Fruit fly (Drosophila melanogaster) whole organism, embryonic: Measurements from ENCODE around the gene Rpt6.
A peak's percentile ranks its signal among the peaks of the same experiment; 100 is the strongest.

ENCODE experiments used
- B-H1 ChIP-seq: fragments of 200-800 bp; sonication (Bioruptor generic); IDR thresholded peaks from 3 replicates; pipeline ENCODE4 v1.3.6; 2022; ENCODE audit warnings: missing biosample characterization, missing genetic modification characterization
- BtbVII ChIP-seq: fragments of 200-800 bp; sonication (Bioruptor generic); optimal IDR thresholded peaks from 3 replicates; lab custom pipeline; 2017; ENCODE audit warnings: missing biosample characterization, mild to moderate bottlenecking, missing genetic modification characterization
- C15 ChIP-seq: fragments of 200-800 bp; sonication (Bioruptor generic); IDR thresholded peaks from 3 replicates; pipeline ENCODE4 v1.3.6; 2022; ENCODE audit warnings: missing biosample characterization, missing genetic modification characterization
- CG10267 ChIP-seq: fragments of 200-800 bp; sonication (Bioruptor generic); optimal IDR thresholded peaks from 2 replicates; lab custom pipeline; 2018; ENCODE audit warnings: missing biosample characterization, mild to moderate bottlenecking, missing genetic modification characterization, moderate library complexity
- CG10431 ChIP-seq: fragments of 200-800 bp; sonication (Bioruptor generic); optimal IDR thresholded peaks from 3 replicates; lab custom pipeline; 2018; ENCODE audit warnings: missing biosample characterization, mild to moderate bottlenecking, missing genetic modification characterization
- CG11093 ChIP-seq: fragments of 200-800 bp; sonication (Bioruptor generic); IDR thresholded peaks from 3 replicates; pipeline ENCODE4 v1.3.6; 2022; ENCODE audit warnings: missing biosample characterization, missing genetic modification characterization
- CG11247 ChIP-seq: fragments of 200-800 bp; sonication (Bioruptor generic); IDR thresholded peaks from 2 replicates; pipeline ENCODE4 v1.3.6; 2022; ENCODE audit warnings: missing biosample characterization, missing genetic modification characterization
- CG11560 ChIP-seq: fragments of 200-800 bp; sonication (Bioruptor generic); IDR thresholded peaks from 3 replicates; pipeline ENCODE4 v1.3.6; 2022; ENCODE audit warnings: missing biosample characterization, missing genetic modification characterization
- CG12769 ChIP-seq: fragments of 200-800 bp; sonication (Bioruptor generic); optimal IDR thresholded peaks from 2 replicates; lab custom pipeline; 2019; ENCODE audit warnings: missing biosample characterization, mild to moderate bottlenecking, missing genetic modification characterization, moderate library complexity
- CG14710 ChIP-seq: fragments of 200-800 bp; sonication (Bioruptor generic); optimal IDR thresholded peaks from 3 replicates; lab custom pipeline; 2019; ENCODE audit warnings: missing biosample characterization, mild to moderate bottlenecking, missing genetic modification characterization, moderate library complexity
- CG15269 ChIP-seq: fragments of 200-800 bp; sonication (Bioruptor generic); optimal IDR thresholded peaks from 2 replicates; lab custom pipeline; 2018; ENCODE audit warnings: missing biosample characterization, mild to moderate bottlenecking, missing genetic modification characterization, moderate library complexity
- CG15514 ChIP-seq: fragments of 200-800 bp; sonication (Bioruptor generic); optimal IDR thresholded peaks from 3 replicates; lab custom pipeline; 2017; ENCODE audit warnings: missing biosample characterization, missing genetic modification characterization, mild to moderate bottlenecking, moderate library complexity, missing genetic modification reagents
- CG17568 ChIP-seq: fragments of 200-800 bp; sonication (Bioruptor generic); optimal IDR thresholded peaks from 2 replicates; lab custom pipeline; 2018; ENCODE audit warnings: missing biosample characterization, mild to moderate bottlenecking, missing genetic modification characterization, moderate library complexity
- CG17802 ChIP-seq: fragments of 200-800 bp; sonication (Bioruptor generic); optimal IDR thresholded peaks from 2 replicates; lab custom pipeline; 2018; ENCODE audit warnings: missing biosample characterization, mild to moderate bottlenecking, missing genetic modification characterization, moderate library complexity
- CG1832 ChIP-seq: fragments of 200-800 bp; sonication (Bioruptor generic); optimal IDR thresholded peaks from 2 replicates; lab custom pipeline; 2017; ENCODE audit warnings: missing biosample characterization, mild to moderate bottlenecking, missing genetic modification characterization, inconsistent platforms
- CG2678 ChIP-seq: fragments of 200-800 bp; sonication (Bioruptor generic); optimal IDR thresholded peaks from 3 replicates; lab custom pipeline; 2019; ENCODE audit warnings: missing biosample characterization, mild to moderate bottlenecking, missing genetic modification characterization, moderate library complexity
- CG3065 ChIP-seq: fragments of 200-800 bp; sonication (Bioruptor generic); optimal IDR thresholded peaks from 2 replicates; lab custom pipeline; 2016; ENCODE audit warnings: missing biosample characterization, missing genetic modification characterization
- CG31441 ChIP-seq: fragments of 200-800 bp; sonication (Bioruptor generic); IDR thresholded peaks from 2 replicates; pipeline ENCODE4 v1.3.6; 2022; ENCODE audit warnings: missing biosample characterization, missing genetic modification characterization
- CG32767 ChIP-seq: fragments of 200-800 bp; sonication (Bioruptor generic); IDR thresholded peaks from 2 replicates; pipeline ENCODE4 v1.3.6; 2022; ENCODE audit warnings: missing biosample characterization, missing genetic modification characterization
- CG4404 ChIP-seq: fragments of 200-800 bp; sonication (Bioruptor generic); IDR thresholded peaks from 2 replicates; pipeline ENCODE4 v1.3.6; 2022; ENCODE audit warnings: missing biosample characterization, missing genetic modification characterization
- CG5180 ChIP-seq: fragments of 200-800 bp; sonication (Bioruptor generic); optimal IDR thresholded peaks from 3 replicates; lab custom pipeline; 2017; ENCODE audit warnings: missing biosample characterization, missing genetic modification characterization, mild to moderate bottlenecking, moderate library complexity, missing genetic modification reagents
- CG5953 ChIP-seq: fragments of 200-800 bp; sonication (Bioruptor generic); IDR thresholded peaks from 2 replicates; pipeline ENCODE4 v1.3.6; 2022; ENCODE audit warnings: missing biosample characterization, missing genetic modification characterization
- CG6175 ChIP-seq: fragments of 200-800 bp; sonication (Bioruptor generic); IDR thresholded peaks from 3 replicates; pipeline ENCODE4 v1.3.6; 2022; ENCODE audit warnings: missing biosample characterization, missing genetic modification characterization
- CG7928 ChIP-seq: fragments of 200-800 bp; sonication (Bioruptor generic); optimal IDR thresholded peaks from 2 replicates; lab custom pipeline; 2017; ENCODE audit warnings: missing biosample characterization, mild to moderate bottlenecking, missing genetic modification characterization
- HLH54F ChIP-seq: fragments of 200-800 bp; sonication (Bioruptor generic); optimal IDR thresholded peaks from 3 replicates; lab custom pipeline; 2016; ENCODE audit warnings: missing biosample characterization, missing genetic modification characterization
- MBD-R2 ChIP-seq: fragments of 200-800 bp; sonication (Bioruptor generic); IDR thresholded peaks from 2 replicates; pipeline ENCODE4 v1.3.6; 2022; ENCODE audit warnings: missing biosample characterization, missing genetic modification characterization
- Sox102F ChIP-seq: fragments of 200-800 bp; sonication (Bioruptor generic); optimal IDR thresholded peaks from 2 replicates; lab custom pipeline; 2018; ENCODE audit warnings: missing biosample characterization, mild to moderate bottlenecking, missing genetic modification characterization, moderate library complexity
- ash1 ChIP-seq: fragments of 200-800 bp; sonication (Bioruptor generic); optimal IDR thresholded peaks from 2 replicates; lab custom pipeline; 2018; ENCODE audit warnings: missing biosample characterization, mild to moderate bottlenecking, missing genetic modification characterization
- br ChIP-seq: fragments of >200 bp; optimal IDR thresholded peaks from 2 replicates; lab custom pipeline; 2017
- btn ChIP-seq: fragments of 200-800 bp; sonication (Bioruptor generic); optimal IDR thresholded peaks from 2 replicates; lab custom pipeline; 2016; ENCODE audit warnings: missing biosample characterization, missing genetic modification characterization
- chinmo ChIP-seq: fragments of 200-800 bp; sonication (Bioruptor generic); IDR thresholded peaks from 4 replicates; pipeline ENCODE4 v1.3.6; 2022; ENCODE audit warnings: missing biosample characterization, missing genetic modification characterization; ENCODE audit not compliant: partially characterized antibody
- crp ChIP-seq, 2 experiments: fragments of 200-800 bp; sonication (Bioruptor generic); optimal IDR thresholded peaks; 2 replicates in 1 of 2; 3 replicates in 1 of 2; lab custom pipeline; 2017; ENCODE audit warnings: missing biosample characterization in 2 of 2, missing genetic modification characterization in 2 of 2, mild to moderate bottlenecking in 1 of 2, moderate library complexity in 1 of 2
- fd64A ChIP-seq: fragments of 200-800 bp; sonication (Bioruptor generic); optimal IDR thresholded peaks from 3 replicates; lab custom pipeline; 2018; ENCODE audit warnings: missing biosample characterization, mild to moderate bottlenecking, missing genetic modification characterization
- gcm ChIP-seq: fragments of 200-800 bp; sonication (Bioruptor generic); optimal IDR thresholded peaks from 2 replicates; lab custom pipeline; 2019; ENCODE audit warnings: missing biosample characterization, mild to moderate bottlenecking, missing genetic modification characterization, moderate library complexity
- ham ChIP-seq: fragments of 200-800 bp; sonication (Bioruptor generic); IDR thresholded peaks from 2 replicates; pipeline ENCODE4 v1.3.6; 2022; ENCODE audit warnings: missing biosample characterization, missing genetic modification characterization
- jigr1 ChIP-seq: fragments of 200-800 bp; sonication (Bioruptor generic); IDR thresholded peaks from 3 replicates; pipeline ENCODE4 v1.3.6; 2022; ENCODE audit warnings: missing biosample characterization, missing genetic modification characterization
- ken ChIP-seq: fragments of 200-800 bp; sonication (Bioruptor generic); IDR thresholded peaks from 3 replicates; pipeline ENCODE4 v1.3.6; 2022; ENCODE audit warnings: missing biosample characterization, missing genetic modification characterization
- klu ChIP-seq: fragments of 200-800 bp; sonication (Bioruptor generic); IDR thresholded peaks from 2 replicates; pipeline ENCODE4 v1.3.6; 2022; ENCODE audit warnings: missing biosample characterization, missing genetic modification characterization
- lab ChIP-seq: fragments of 200-800 bp; sonication (Bioruptor generic); optimal IDR thresholded peaks from 3 replicates; lab custom pipeline; 2017; ENCODE audit warnings: missing biosample characterization, missing genetic modification characterization, mild to moderate bottlenecking, moderate library complexity, missing genetic modification reagents
- lilli ChIP-seq: fragments of 200-800 bp; sonication (Bioruptor generic); optimal IDR thresholded peaks from 3 replicates; lab custom pipeline; 2016; ENCODE audit warnings: missing biosample characterization, missing genetic modification characterization
- maf-S ChIP-seq: fragments of 200-800 bp; sonication (Bioruptor generic); optimal IDR thresholded peaks from 2 replicates; lab custom pipeline; 2016; ENCODE audit warnings: missing biosample characterization, missing genetic modification characterization
- org-1 ChIP-seq: fragments of 200-800 bp; sonication (Bioruptor generic); optimal IDR thresholded peaks from 2 replicates; lab custom pipeline; 2017; ENCODE audit warnings: missing biosample characterization, missing genetic modification characterization
- sim ChIP-seq: fragments of 200-800 bp; sonication (Bioruptor generic); IDR thresholded peaks from 2 replicates; pipeline ENCODE4 v1.3.6; 2022; ENCODE audit warnings: missing biosample characterization, missing genetic modification characterization
- so ChIP-seq: fragments of 200-800 bp; sonication (Bioruptor generic); IDR thresholded peaks from 3 replicates; pipeline ENCODE4 v1.3.6; 2022; ENCODE audit warnings: missing biosample characterization, missing genetic modification characterization
- stc ChIP-seq: fragments of 200-800 bp; sonication (Bioruptor generic); IDR thresholded peaks from 2 replicates; pipeline ENCODE4 v1.3.6; 2022; ENCODE audit warnings: missing biosample characterization, missing genetic modification characterization
- tll ChIP-seq, 2 experiments: fragments of 200-800 bp in 1 of 2; fragments of >200 bp in 1 of 2; sonication (Bioruptor generic) in 1 of 2; optimal IDR thresholded peaks; 2 replicates each; lab custom pipeline; 2017 to 2019; ENCODE audit warnings: missing biosample characterization in 2 of 2, missing genetic modification characterization in 2 of 2, mild to moderate bottlenecking in 1 of 2, moderate library complexity in 1 of 2
- twi ChIP-seq: fragments of 200-800 bp; optimal IDR thresholded peaks from 2 replicates; lab custom pipeline; 2019; ENCODE audit warnings: missing biosample characterization, mild to moderate bottlenecking, missing genetic modification characterization, moderate library complexity
- usp ChIP-seq: fragments of >200 bp; optimal IDR thresholded peaks from 2 replicates; lab custom pipeline; 2017; ENCODE audit warnings: missing biosample characterization, missing genetic modification characterization
- vnd ChIP-seq: fragments of 200-800 bp; sonication (Bioruptor generic); IDR thresholded peaks from 3 replicates; pipeline ENCODE4 v1.3.6; 2022; ENCODE audit warnings: missing biosample characterization, missing genetic modification characterization; ENCODE audit not compliant: partially characterized antibody
- wor ChIP-seq: fragments of 200-800 bp; sonication (Bioruptor generic); IDR thresholded peaks from 2 replicates; pipeline ENCODE4 v1.3.6; 2022; ENCODE audit warnings: missing biosample characterization, missing genetic modification characterization

Rpt6 gene

dm6 chrX:21323933-21324688 is 8.3 kb downstream of the Rpt6 start, which contains the start of the genes Dd and CG1486 (continued):
- no peak for TF ChIP-seq C15
- TF ChIP-seq CG7928 (GFP tag; lab: Kevin White, UChicago), result no peak
- TF ChIP-seq klu, result no peak
- TF ChIP-seq CG3065 (GFP tag; lab: Kevin White, UChicago), result no peak
- no peak for TF ChIP-seq so (GFP tag; lab: Robert Waterston, UW)
- no peak for TF ChIP-seq Sox102F (GFP tag; lab: Kevin White, UChicago)
- no peak for TF ChIP-seq CG31441 (GFP tag; lab: Robert Waterston, UW)
- TF ChIP-seq ham (GFP tag; lab: Robert Waterston, UW), result no peak
- peak; percentile 41 for TF ChIP-seq CG10267
- TF ChIP-seq B-H1 (GFP tag; lab: Robert Waterston, UW), result no peak
- TF ChIP-seq BtbVII (GFP tag; lab: Kevin White, UChicago), result no peak
- TF ChIP-seq MBD-R2 (GFP tag; lab: Robert Waterston, UW), result peak; percentile 48; the same call in 1 of the 2 replicates
- no peak for TF ChIP-seq stc (GFP tag; lab: Robert Waterston, UW)
- no peak for TF ChIP-seq CG2678 (tag; lab: Kevin White, UChicago)
- TF ChIP-seq br (lab: Kevin White, UChicago), result no peak
- no peak for TF ChIP-seq CG10431 (GFP tag; lab: Kevin White, UChicago)
- TF ChIP-seq CG11093 (GFP tag; lab: Robert Waterston, UW), result no peak
- TF ChIP-seq HLH54F (GFP tag; lab: Kevin White, UChicago), result no peak
- no peak for TF ChIP-seq jigr1 (GFP tag; lab: Robert Waterston, UW)
- peak; percentile 63 for TF ChIP-seq CG15514
- TF ChIP-seq btn (GFP tag; lab: Kevin White, UChicago), result no peak
- TF ChIP-seq wor, result no peak
- peak; percentile 19 for TF ChIP-seq twi (tag; lab: Kevin White, UChicago)
- no peak for TF ChIP-seq CG5953 (GFP tag; lab: Robert Waterston, UW)
- no peak for TF ChIP-seq ken (GFP tag; lab: Robert Waterston, UW)
- no peak for TF ChIP-seq sim (GFP tag; lab: Robert Waterston, UW)
- peak; percentile 80; the same call in 2 of the 4 replicates for TF ChIP-seq chinmo (GFP tag; lab: Robert Waterston, UW)
- TF ChIP-seq CG14710 (tag; lab: Kevin White, UChicago), result peak; percentile 79
- TF ChIP-seq CG17568, result no peak
- no peak for TF ChIP-seq fd64A (GFP tag; lab: Kevin White, UChicago)
- TF ChIP-seq lab (GFP tag; lab: Kevin White, UChicago), result no peak
- TF ChIP-seq CG1832 (GFP tag; lab: Kevin White, UChicago), result no peak
- TF ChIP-seq usp (GFP tag; lab: Kevin White, UChicago), result no peak
- no peak for TF ChIP-seq maf-S (GFP tag; lab: Kevin White, UChicago)
- TF ChIP-seq CG11247 (GFP tag; lab: Robert Waterston, UW), result no peak
- TF ChIP-seq lilli (GFP tag; lab: Kevin White, UChicago), result no peak
- TF ChIP-seq crp (GFP tag; optimal IDR thresholded peaks at IDR 0.05; lab: Kevin White, UChicago), result peak in 1 of 2 experiments; percentile 14
- TF ChIP-seq CG32767 (GFP tag; lab: Robert Waterston, UW), result no peak
- no peak for TF ChIP-seq gcm (GFP tag; lab: Kevin White, UChicago)
- TF ChIP-seq ash1 (GFP tag; lab: Kevin White, UChicago), result no peak
- TF ChIP-seq org-1 (GFP tag; lab: Kevin White, UChicago), result no peak
- peak; percentile 92 for TF ChIP-seq vnd (GFP tag; lab: Robert Waterston, UW)
- no peak for TF ChIP-seq CG5180 (GFP tag; lab: Kevin White, UChicago)
- TF ChIP-seq CG12769 (tag; lab: Kevin White, UChicago), result no peak
- TF ChIP-seq CG11560, result peak; percentile 44; the same call in 1 of the 3 replicates
- no peak for TF ChIP-seq CG6175 (GFP tag; lab: Robert Waterston, UW)
- TF ChIP-seq CG17802, result no peak
- TF ChIP-seq tll (GFP tag; optimal IDR thresholded peaks at IDR 0.05; lab: Kevin White, UChicago), result no peak
- TF ChIP-seq CG4404 (GFP tag; lab: Robert Waterston, UW), result no peak
- no peak for TF ChIP-seq CG15269
